Worm (Caenorhabditis elegans): ENCODE measurements around the gene F23F1.4.

DNA sequence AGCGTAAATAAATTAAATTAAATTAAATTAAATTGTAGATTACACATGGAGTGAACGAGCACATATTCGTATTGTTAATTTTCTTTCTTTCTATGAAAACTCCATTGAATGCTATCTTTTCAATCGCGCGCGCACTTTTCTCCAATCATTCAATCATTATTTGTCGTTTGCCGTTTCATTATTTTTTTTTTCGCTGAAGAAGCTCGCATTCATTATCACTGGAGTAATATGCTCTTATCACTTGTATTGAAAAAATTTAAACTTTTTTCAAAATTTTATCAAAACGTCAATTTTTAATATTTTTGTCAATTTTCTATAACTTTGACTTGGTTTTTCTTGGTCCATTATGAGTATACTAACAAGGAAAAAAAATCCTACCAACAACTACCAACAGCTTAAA, 37.3 kb upstream of the F23F1.4 start:
- no peak for TF ChIP-seq ama-1 (optimal IDR thresholded peaks at IDR 0.05)
- TF ChIP-seq nhr-10 (tag; optimal IDR thresholded peaks at IDR 0.05) = no peak

Measured in whole organism, L2 larva.